Worm (Caenorhabditis elegans) whole organism, midembryonic: Measurements from ENCODE around the gene tag-30.

ENCODE experiments used
- T22C8.4 ChIP-seq: fragments of 200-800 bp; sonication (Bioruptor generic); IDR thresholded peaks from 2 replicates; pipeline ENCODE4 v1.3.6; 2022; ENCODE audit warnings: missing genetic modification characterization, missing compliant biosample characterization
- cog-1 ChIP-seq: sonication (generic microtip); optimal IDR thresholded peaks from 2 replicates; lab custom pipeline; 2016; ENCODE audit warnings: missing genetic modification characterization, missing compliant biosample characterization
- flt-1 ChIP-seq: fragments of 200-800 bp; sonication (Bioruptor generic); IDR thresholded peaks from 2 replicates; pipeline ENCODE4 v1.3.6; 2022; ENCODE audit warnings: missing genetic modification characterization, missing compliant biosample characterization
- klf-2 ChIP-seq: fragments of 200-800 bp; sonication (Bioruptor generic); conservative IDR thresholded peaks from 2 replicates; pipeline ENCODE4 v1.3.6; 2022; ENCODE audit warnings: missing genetic modification reagents, missing genetic modification characterization, missing compliant biosample characterization
- med-1 ChIP-seq: sonication (generic microtip); optimal IDR thresholded peaks from 2 replicates; lab custom pipeline; 2017; ENCODE audit warnings: missing genetic modification characterization, mild to moderate bottlenecking, missing compliant biosample characterization, antibody characterized with exemption, missing genetic modification reagents; ENCODE audit not compliant: insufficient read depth
- ref-1 ChIP-seq: fragments of 200-800 bp; sonication (Bioruptor generic); conservative IDR thresholded peaks from 2 replicates; pipeline ENCODE4 v1.3.6; 2022; ENCODE audit warnings: missing genetic modification reagents, missing genetic modification characterization, missing compliant biosample characterization
- tab-1 ChIP-seq: fragments of 200-800 bp; sonication (Bioruptor generic); IDR thresholded peaks from 2 replicates; pipeline ENCODE4 v1.3.6; 2022; ENCODE audit warnings: missing genetic modification characterization, missing compliant biosample characterization
- ztf-23 ChIP-seq: fragments of 200-800 bp; sonication (Bioruptor generic); IDR thresholded peaks from 2 replicates; pipeline ENCODE4 v1.3.6; 2022; ENCODE audit warnings: missing genetic modification reagents, missing genetic modification characterization, missing compliant biosample characterization
- ztf-29 ChIP-seq: fragments of 200-800 bp; sonication (Bioruptor generic); IDR thresholded peaks from 2 replicates; pipeline ENCODE4 v1.3.6; 2022; ENCODE audit warnings: missing genetic modification reagents, missing genetic modification characterization, missing compliant biosample characterization

tag-30 gene

DNA sequence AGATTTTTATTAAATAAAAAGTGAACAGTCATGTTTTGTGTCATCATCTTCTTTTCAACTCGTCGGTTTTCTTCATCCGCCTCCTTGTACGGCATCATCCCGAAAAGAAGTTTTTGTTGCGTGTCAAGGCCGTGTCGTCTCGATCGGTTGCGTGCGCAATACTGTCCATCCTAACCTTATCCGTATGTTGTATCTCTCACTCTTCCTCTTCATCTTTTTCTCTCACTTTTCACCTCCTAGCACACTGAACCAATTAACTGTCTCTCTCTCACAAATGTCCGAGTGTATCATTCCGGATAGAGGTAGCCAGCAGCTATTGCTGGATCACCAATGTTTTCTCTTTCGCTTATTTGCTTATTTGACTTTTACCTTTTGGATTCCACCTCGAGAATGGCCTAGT, 28.5 kb upstream of the tag-30 start:
- no peak for TF ChIP-seq med-1
- no peak for TF ChIP-seq cog-1
- no peak for TF ChIP-seq T22C8.4 (GFP tag; lab: Robert Waterston, UW)
- TF ChIP-seq tab-1 (GFP tag; lab: Robert Waterston, UW) = no peak
- no peak for TF ChIP-seq klf-2 (GFP tag; lab: Robert Waterston, UW)
- no peak for TF ChIP-seq ztf-23 (GFP tag; lab: Robert Waterston, UW)
- no peak for TF ChIP-seq ztf-29 (GFP tag; lab: Robert Waterston, UW)
- TF ChIP-seq flt-1 (GFP tag; lab: Robert Waterston, UW) = no peak
- TF ChIP-seq ref-1 (GFP tag; lab: Robert Waterston, UW) = no peak

- TF ChIP-seq ztf-29 (GFP tag; lab: Robert Waterston, UW) (no peak), cog-1 (no peak), T22C8.4 (GFP tag; lab: Robert Waterston, UW) (no peak), tab-1 (GFP tag; lab: Robert Waterston, UW) (no peak), flt-1 (GFP tag; lab: Robert Waterston, UW) (no peak), klf-2 (GFP tag; lab: Robert Waterston, UW) (no peak)
Measured at ce11 chrIV:11882534-11882933, 27.6 kb upstream of the tag-30 start.

ce11 chrIV:11878249-11878648, 23.3 kb upstream of the tag-30 start, which contains the start of gene cutl-27:
cutl-27 (plus strand) TSS chrIV:11878549.
- TF ChIP-seq ztf-23 (GFP tag; lab: Robert Waterston, UW) (no peak), tab-1 (GFP tag; lab: Robert Waterston, UW) (no peak), cog-1 (no peak), T22C8.4 (GFP tag; lab: Robert Waterston, UW) (no peak), klf-2 (GFP tag; lab: Robert Waterston, UW) (no peak), ztf-29 (GFP tag; lab: Robert Waterston, UW) (no peak)

DNA sequence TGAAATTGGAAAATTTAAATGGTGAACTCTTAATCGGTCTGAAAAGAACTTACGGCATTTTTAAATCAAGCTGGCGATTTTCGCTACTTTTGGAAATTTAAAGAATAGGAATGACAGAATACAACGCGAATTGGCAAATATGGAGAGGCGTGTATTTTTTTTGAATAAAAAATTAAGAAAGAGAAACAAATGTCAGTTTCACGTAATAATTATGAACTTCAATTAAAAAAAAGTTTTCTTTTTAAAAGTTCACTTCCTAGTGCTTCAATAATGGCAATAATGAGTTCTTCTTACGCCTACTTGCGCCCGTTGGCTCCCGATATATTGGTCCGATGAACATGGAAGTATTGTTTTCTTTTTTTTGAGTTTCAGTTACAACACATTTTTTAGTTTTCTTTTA, 22.7 kb upstream of the tag-30 start, which contains the start of gene pph-2:
Gene pph-2, minus strand, starts transcription at position 101 of the 400 bp plus-strand sequence.
- no peak for TF ChIP-seq T22C8.4 (GFP tag; lab: Robert Waterston, UW)
- no peak for TF ChIP-seq ref-1 (GFP tag; lab: Robert Waterston, UW)
- TF ChIP-seq klf-2 (GFP tag; lab: Robert Waterston, UW) = no peak
- TF ChIP-seq ztf-29 (GFP tag; lab: Robert Waterston, UW) = no peak
- no peak for TF ChIP-seq cog-1

ce11 chrIV:11871898-11872297, 16.9 kb upstream of the tag-30 start:
- TF ChIP-seq tab-1 (GFP tag; lab: Robert Waterston, UW) (0 out of 2 replicates have a peak, but pooled peaks have one; percentile 9), ztf-23 (GFP tag; lab: Robert Waterston, UW) (no peak), cog-1 (no peak), T22C8.4 (GFP tag; lab: Robert Waterston, UW) (no peak)

DNA sequence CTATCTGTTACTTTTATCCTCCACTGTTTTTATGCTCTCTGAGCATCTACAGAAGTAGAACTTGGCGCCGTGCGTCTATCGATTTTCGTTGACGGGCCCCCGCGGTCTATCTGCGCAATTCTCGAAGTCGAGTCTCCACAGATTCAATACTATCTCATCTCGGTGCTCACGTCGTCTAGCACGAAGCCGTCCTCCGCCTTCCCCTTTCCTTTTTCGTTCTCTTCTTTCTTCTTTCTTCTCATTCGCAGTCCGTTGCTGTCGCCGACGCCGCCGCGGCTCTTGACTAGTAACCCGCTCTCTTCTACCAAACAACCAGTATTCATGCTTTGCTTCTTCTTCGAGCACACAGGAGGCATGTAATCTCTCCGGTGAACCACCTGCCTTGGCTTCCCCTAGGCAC, 16.1 kb upstream of the tag-30 start:
- TF ChIP-seq tab-1 (GFP tag; lab: Robert Waterston, UW) (no peak), cog-1 (no peak), ztf-23 (GFP tag; lab: Robert Waterston, UW) (0 out of 2 replicates have a peak, but pooled peaks have one; percentile 15), med-1 (no peak), ztf-29 (GFP tag; lab: Robert Waterston, UW) (no peak), T22C8.4 (GFP tag; lab: Robert Waterston, UW) (no peak), klf-2 (GFP tag; lab: Robert Waterston, UW) (no peak), ref-1 (GFP tag; lab: Robert Waterston, UW) (no peak)

- TF ChIP-seq T22C8.4 (GFP tag; lab: Robert Waterston, UW) (no peak), klf-2 (GFP tag; lab: Robert Waterston, UW) (no peak), flt-1 (GFP tag; lab: Robert Waterston, UW) (no peak), ztf-23 (GFP tag; lab: Robert Waterston, UW) (no peak), ztf-29 (GFP tag; lab: Robert Waterston, UW) (no peak), tab-1 (GFP tag; lab: Robert Waterston, UW) (no peak), ref-1 (GFP tag; lab: Robert Waterston, UW) (no peak), cog-1 (no peak), med-1 (no peak)
Measured at ce11 chrIV:11868452-11868851, 13.5 kb upstream of the tag-30 start.

DNA sequence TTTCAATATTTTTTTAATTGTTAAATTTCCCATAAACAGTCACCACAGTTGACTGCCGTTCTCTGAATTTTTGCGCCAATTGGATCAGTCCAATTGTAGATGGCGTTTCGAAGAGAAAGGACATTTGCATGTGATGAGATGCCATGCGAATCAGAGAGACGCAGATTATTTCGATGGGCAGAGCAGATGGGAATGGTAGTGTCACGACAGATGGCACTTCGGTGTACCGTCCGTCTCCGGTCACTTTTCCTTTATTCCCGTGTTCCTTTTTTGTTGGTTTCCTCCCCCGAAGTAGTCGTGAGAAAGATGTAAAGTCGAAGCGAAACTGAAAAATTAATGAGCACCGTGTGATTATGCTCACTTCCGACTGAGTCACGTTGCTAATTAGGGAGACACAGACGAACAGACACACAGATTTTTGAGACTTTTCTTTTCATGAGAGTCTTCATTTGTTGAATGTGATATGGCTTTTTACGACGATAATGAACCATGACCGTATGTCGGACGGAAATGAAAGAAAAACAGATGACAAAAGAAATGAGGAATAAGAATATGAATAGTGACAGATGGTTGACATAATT, 12.8 kb upstream of the tag-30 start:
- TF ChIP-seq tab-1 (GFP tag; lab: Robert Waterston, UW) = no peak
- TF ChIP-seq flt-1 (GFP tag; lab: Robert Waterston, UW) = no peak
- no peak for TF ChIP-seq ztf-23 (GFP tag; lab: Robert Waterston, UW)
- TF ChIP-seq klf-2 (GFP tag; lab: Robert Waterston, UW) = no peak
- TF ChIP-seq ref-1 (GFP tag; lab: Robert Waterston, UW) = no peak
- TF ChIP-seq ztf-29 (GFP tag; lab: Robert Waterston, UW) = no peak
- TF ChIP-seq T22C8.4 (GFP tag; lab: Robert Waterston, UW) = no peak
- TF ChIP-seq cog-1 = no peak
- no peak for TF ChIP-seq med-1

DNA sequence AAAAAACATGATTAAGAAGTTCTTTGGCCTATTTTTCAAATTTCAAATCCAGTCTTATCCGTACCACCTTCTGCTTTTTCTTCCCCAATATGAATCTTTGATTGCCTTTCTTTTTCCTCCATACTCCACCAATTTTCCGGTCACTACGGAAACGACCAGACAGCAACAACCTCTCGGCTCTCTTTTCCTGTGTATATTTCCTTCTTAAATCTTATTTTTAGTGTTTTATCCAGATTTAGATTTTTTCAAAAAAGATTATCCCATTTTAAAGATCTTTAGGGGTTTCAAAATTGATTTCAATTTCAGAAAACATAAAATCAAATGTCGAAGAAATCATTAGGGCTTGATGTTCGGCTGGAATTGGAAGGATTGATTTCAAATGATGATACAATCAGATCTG, 9.3 kb upstream of the tag-30 start, which contains the start of gene trpa-1:
Gene trpa-1, plus strand, starts transcription at position 301 of the 400 bp plus-strand sequence.
- TF ChIP-seq ref-1 (GFP tag; lab: Robert Waterston, UW) = no peak
- TF ChIP-seq klf-2 (GFP tag; lab: Robert Waterston, UW) = no peak
- TF ChIP-seq ztf-23 (GFP tag; lab: Robert Waterston, UW) = no peak
- TF ChIP-seq flt-1 (GFP tag; lab: Robert Waterston, UW) = no peak
- no peak for TF ChIP-seq cog-1
- no peak for TF ChIP-seq T22C8.4 (GFP tag; lab: Robert Waterston, UW)
- no peak for TF ChIP-seq med-1
- no peak for TF ChIP-seq ztf-29 (GFP tag; lab: Robert Waterston, UW)

ce11 chrIV:11863428-11863827, 8.5 kb upstream of the tag-30 start:
- no peak for TF ChIP-seq cog-1
- no peak for TF ChIP-seq flt-1 (GFP tag; lab: Robert Waterston, UW)
- no peak for TF ChIP-seq ztf-29 (GFP tag; lab: Robert Waterston, UW)
- TF ChIP-seq ref-1 (GFP tag; lab: Robert Waterston, UW) = no peak
- no peak for TF ChIP-seq tab-1 (GFP tag; lab: Robert Waterston, UW)
- TF ChIP-seq klf-2 (GFP tag; lab: Robert Waterston, UW) = no peak
